Worm (Caenorhabditis elegans) whole organism, L1 larva: ENCODE results near the gene mec-17.

Experiments used
- ama-1 ChIP-seq: fragments of 150-350 bp; optimal IDR thresholded peaks from 2 replicates; lab custom pipeline; 2014
- fkh-10 ChIP-seq: sonication (generic microtip); optimal IDR thresholded peaks from 2 replicates; lab custom pipeline; 2017; ENCODE audit warnings: missing biosample characterization, missing genetic modification reagents, missing genetic modification characterization
- fos-1 ChIP-seq: fragments of 150-350 bp; optimal IDR thresholded peaks from 2 replicates; lab custom pipeline; 2014; ENCODE audit warnings: missing biosample characterization, missing genetic modification characterization
- nhr-28 ChIP-seq: fragments of 150-350 bp; optimal IDR thresholded peaks from 2 replicates; lab custom pipeline; 2014; ENCODE audit warnings: missing biosample characterization, missing genetic modification characterization
- nhr-47 ChIP-seq: sonication (generic microtip); optimal IDR thresholded peaks from 2 replicates; lab custom pipeline; 2016; ENCODE audit warnings: mild to moderate bottlenecking, missing genetic modification characterization, moderate library complexity, missing compliant biosample characterization
- snpc-4 ChIP-seq: fragments of 150-350 bp; optimal IDR thresholded peaks from 2 replicates; lab custom pipeline; 2014; ENCODE audit warnings: missing biosample characterization, missing genetic modification characterization

DNA sequence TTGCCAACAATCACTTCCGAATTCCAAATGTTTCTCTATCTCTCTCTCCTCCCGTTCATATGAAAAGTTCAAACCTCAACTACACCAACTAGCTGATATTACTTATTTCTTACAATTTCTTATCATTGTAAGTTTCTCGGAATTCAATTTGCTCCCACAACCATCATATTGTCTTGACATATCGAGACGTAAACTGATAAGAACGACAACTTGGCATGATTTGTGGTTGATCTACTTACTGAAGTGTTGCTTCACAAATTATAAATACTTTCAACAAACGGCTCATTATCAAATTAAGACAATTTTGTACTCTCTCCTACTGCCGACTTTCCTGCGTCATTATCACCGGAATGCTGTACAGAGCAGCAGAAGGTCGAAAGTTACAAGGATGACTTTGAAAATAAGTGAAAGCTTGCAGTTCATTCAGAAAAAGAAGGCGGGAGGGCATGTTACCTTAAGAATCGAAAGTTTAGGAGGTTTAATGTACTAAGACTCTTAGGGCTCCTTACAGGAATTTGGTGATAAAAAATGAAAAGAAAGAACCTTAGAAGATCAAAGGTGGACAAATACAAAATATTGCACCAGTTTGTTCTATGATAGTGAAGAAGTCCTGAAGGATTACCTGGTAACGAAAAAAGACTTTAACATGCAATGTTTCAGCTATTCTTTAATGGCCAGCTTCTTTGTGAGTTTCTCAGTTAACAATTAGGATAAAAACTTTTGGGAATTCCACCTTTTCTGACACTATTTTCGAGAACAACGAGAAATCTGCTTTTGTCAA is 45.3 kb upstream of the mec-17 start:
- TF ChIP-seq fos-1 (tag; lab: Kevin White, UChicago) = no peak
- no peak for TF ChIP-seq nhr-28 (tag; lab: Kevin White, UChicago)
- no peak for TF ChIP-seq nhr-47 (tag; lab: Kevin White, UChicago)
- TF ChIP-seq fkh-10 (GFP tag; lab: Kevin White, UChicago) = no peak
- TF ChIP-seq snpc-4 = no peak
- no peak for TF ChIP-seq ama-1 (lab: Kevin White, UChicago)
